Worm (Caenorhabditis elegans) whole organism, L3 larva: Measurements from ENCODE around the gene cup-16.

Experiments
- R02D3.7 ChIP-seq: fragments of 150-350 bp; optimal IDR thresholded peaks from 2 replicates; lab custom pipeline; 2014; ENCODE audit warnings: missing biosample characterization, missing genetic modification characterization
- aly-2 ChIP-seq: fragments of 150-350 bp; optimal IDR thresholded peaks from 2 replicates; lab custom pipeline; 2014; ENCODE audit warnings: missing biosample characterization, missing genetic modification characterization
- ama-1 ChIP-seq: fragments of 150-350 bp; optimal IDR thresholded peaks from 2 replicates; lab custom pipeline; 2018
- ceh-16 ChIP-seq: sonication (generic microtip); optimal IDR thresholded peaks from 2 replicates; lab custom pipeline; 2017; ENCODE audit warnings: missing biosample characterization, missing genetic modification characterization
- ceh-9 ChIP-seq: sonication (generic microtip); optimal IDR thresholded peaks from 2 replicates; lab custom pipeline; 2018; ENCODE audit warnings: missing biosample characterization, missing genetic modification characterization
- daf-12 ChIP-seq: fragments of 150-350 bp; optimal IDR thresholded peaks from 2 replicates; lab custom pipeline; 2014; ENCODE audit warnings: missing biosample characterization, missing genetic modification reagents, missing genetic modification characterization
- egl-27 ChIP-seq: sonication (generic microtip); optimal IDR thresholded peaks from 4 replicates; lab custom pipeline; 2017; ENCODE audit warnings: missing biosample characterization, missing genetic modification reagents, missing genetic modification characterization
- egl-5 ChIP-seq: fragments of 150-350 bp; optimal IDR thresholded peaks from 2 replicates; lab custom pipeline; 2017; ENCODE audit warnings: missing biosample characterization, missing genetic modification reagents, missing genetic modification characterization, inconsistent platforms
- elt-2 ChIP-seq: sonication (generic microtip); optimal IDR thresholded peaks from 2 replicates; lab custom pipeline; 2016; ENCODE audit warnings: missing genetic modification reagents, mild to moderate bottlenecking, missing genetic modification characterization, missing compliant biosample characterization
- elt-3 ChIP-seq, 3 experiments: fragments of 150-350 bp in 1 of 3; sonication (generic microtip) in 2 of 3; optimal IDR thresholded peaks; 2 replicates in 2 of 3; 4 replicates in 1 of 3; lab custom pipeline; 2014 to 2017; ENCODE audit warnings: missing biosample characterization in 3 of 3, missing genetic modification characterization in 3 of 3
- eor-1 ChIP-seq, 2 experiments: fragments of 150-350 bp; optimal IDR thresholded peaks; 2 replicates each; lab custom pipeline; 2014 to 2018; ENCODE audit warnings: missing biosample characterization in 2 of 2, missing genetic modification characterization in 2 of 2
- fkh-10 ChIP-seq: sonication (generic microtip); optimal IDR thresholded peaks from 2 replicates; lab custom pipeline; 2017; ENCODE audit warnings: missing biosample characterization, missing genetic modification reagents, missing genetic modification characterization
- fkh-2 ChIP-seq: fragments of 150-350 bp; optimal IDR thresholded peaks from 2 replicates; lab custom pipeline; 2014; ENCODE audit warnings: missing biosample characterization, missing genetic modification reagents, missing genetic modification characterization
- hmg-11 ChIP-seq: sonication (generic microtip); optimal IDR thresholded peaks from 2 replicates; lab custom pipeline; 2016; ENCODE audit warnings: missing genetic modification characterization, missing compliant biosample characterization
- lin-15B ChIP-seq: fragments of 150-350 bp; optimal IDR thresholded peaks from 2 replicates; lab custom pipeline; 2014; ENCODE audit warnings: missing biosample characterization, missing genetic modification characterization
- lin-39 ChIP-seq: fragments of 150-350 bp; optimal IDR thresholded peaks from 2 replicates; lab custom pipeline; 2018; ENCODE audit warnings: missing biosample characterization, missing genetic modification reagents, missing genetic modification characterization
- mdl-1 ChIP-seq: fragments of 150-350 bp; optimal IDR thresholded peaks from 2 replicates; lab custom pipeline; 2014; ENCODE audit warnings: missing biosample characterization, missing genetic modification characterization
- mml-1 ChIP-seq: fragments of 150-350 bp; sonication (generic microtip); optimal IDR thresholded peaks from 3 replicates; lab custom pipeline; 2014; ENCODE audit warnings: missing biosample characterization, missing genetic modification characterization
- nfya-1 ChIP-seq: sonication (generic microtip); optimal IDR thresholded peaks from 2 replicates; lab custom pipeline; 2017; ENCODE audit warnings: missing genetic modification characterization, mild to moderate bottlenecking, missing compliant biosample characterization, antibody characterized with exemption, moderate library complexity; ENCODE audit not compliant: insufficient read depth
- nhr-23 ChIP-seq: fragments of 150-350 bp; optimal IDR thresholded peaks from 2 replicates; lab custom pipeline; 2014; ENCODE audit warnings: missing biosample characterization, missing genetic modification reagents, missing genetic modification characterization
- nhr-25 ChIP-seq: sonication (generic microtip); optimal IDR thresholded peaks from 2 replicates; lab custom pipeline; 2017; ENCODE audit warnings: missing biosample characterization, missing genetic modification characterization
- nhr-28 ChIP-seq: fragments of 150-350 bp; optimal IDR thresholded peaks from 2 replicates; lab custom pipeline; 2014; ENCODE audit warnings: missing biosample characterization, missing genetic modification characterization
- nhr-43 ChIP-seq: sonication (generic microtip); optimal IDR thresholded peaks from 2 replicates; lab custom pipeline; 2016; ENCODE audit warnings: mild to moderate bottlenecking, missing genetic modification characterization, missing compliant biosample characterization; ENCODE audit not compliant: poor library complexity, severe bottlenecking
- nhr-67 ChIP-seq: fragments of 150-350 bp; optimal IDR thresholded peaks from 2 replicates; lab custom pipeline; 2014; ENCODE audit warnings: missing biosample characterization, missing genetic modification characterization
- pha-4 ChIP-seq: fragments of 150-350 bp; optimal IDR thresholded peaks from 2 replicates; lab custom pipeline; 2014; ENCODE audit warnings: missing biosample characterization, missing genetic modification reagents, missing genetic modification characterization
- pqm-1 ChIP-seq: fragments of 150-350 bp; optimal IDR thresholded peaks from 2 replicates; lab custom pipeline; 2017; ENCODE audit warnings: missing biosample characterization, missing genetic modification characterization, inconsistent platforms
- sea-2 ChIP-seq: fragments of 150-350 bp; sonication (generic microtip); optimal IDR thresholded peaks from 4 replicates; lab custom pipeline; 2014; ENCODE audit warnings: missing biosample characterization, missing genetic modification reagents, missing genetic modification characterization
- skn-1 ChIP-seq: fragments of 150-350 bp; optimal IDR thresholded peaks from 2 replicates; lab custom pipeline; 2014; ENCODE audit warnings: missing biosample characterization, missing genetic modification characterization
- snpc-4 ChIP-seq: fragments of 150-350 bp; optimal IDR thresholded peaks from 2 replicates; lab custom pipeline; 2014; ENCODE audit warnings: missing biosample characterization, missing genetic modification characterization
- zag-1 ChIP-seq: fragments of 150-350 bp; optimal IDR thresholded peaks from 2 replicates; lab custom pipeline; 2014; ENCODE audit warnings: missing biosample characterization, missing genetic modification characterization
- ztf-4 ChIP-seq: fragments of 150-350 bp; optimal IDR thresholded peaks from 2 replicates; lab custom pipeline; 2014; ENCODE audit warnings: missing biosample characterization, missing genetic modification characterization

cup-16 gene

ce11 chrII:8668871-8669270 lies 38.1 kb upstream of the cup-16 start:
- no peak for TF ChIP-seq fkh-10 (GFP tag; lab: Kevin White, UChicago)
- TF ChIP-seq mdl-1 (tag; lab: Kevin White, UChicago): no peak
- no peak for TF ChIP-seq ceh-16
- TF ChIP-seq egl-5 (tag; lab: Kevin White, UChicago): no peak
- no peak for TF ChIP-seq aly-2 (tag; lab: Kevin White, UChicago)
- TF ChIP-seq zag-1 (tag; lab: Kevin White, UChicago): no peak
- no peak for TF ChIP-seq ztf-4 (tag; lab: Kevin White, UChicago)
- TF ChIP-seq pqm-1 (tag; lab: Kevin White, UChicago): no peak
- TF ChIP-seq elt-3 (tag; optimal IDR thresholded peaks at IDR 0.05; lab: Kevin White, UChicago): no peak
- TF ChIP-seq nfya-1 (tag; lab: Kevin White, UChicago): no peak
- TF ChIP-seq, all 47 proteins: peak for 0

DNA sequence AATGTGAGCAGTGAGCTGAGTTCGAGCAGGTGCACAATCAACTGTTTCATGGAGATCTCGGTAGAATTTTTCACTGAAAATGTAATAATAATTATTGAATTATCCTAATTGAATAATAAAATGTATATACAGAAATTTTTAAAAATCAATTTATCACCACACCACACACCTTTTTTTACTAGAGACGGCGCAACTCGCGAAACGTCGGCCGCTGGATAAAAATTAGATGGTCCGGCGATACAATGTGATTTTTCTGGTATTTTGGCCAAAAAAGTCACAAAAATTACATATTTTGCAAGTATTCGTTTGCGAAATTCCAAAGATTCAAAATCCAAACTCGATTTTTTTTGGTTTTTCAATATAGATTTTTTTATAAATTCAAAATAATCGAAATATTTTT lies 36.1 kb upstream of the cup-16 start:
- TF ChIP-seq lin-39 (tag; lab: Kevin White, UChicago) (no peak), skn-1 (no peak), zag-1 (tag; lab: Kevin White, UChicago) (no peak), ama-1 (lab: Kevin White, UChicago) (no peak), nhr-43 (tag; lab: Kevin White, UChicago) (no peak), nhr-25 (tag; lab: Kevin White, UChicago) (no peak), snpc-4 (tag; lab: Kevin White, UChicago) (peak; percentile 14)

- peak; percentile 17 for TF ChIP-seq nhr-23 (tag; lab: Kevin White, UChicago)
- no peak for TF ChIP-seq snpc-4 (tag; lab: Kevin White, UChicago)
- TF ChIP-seq R02D3.7 (tag; lab: Kevin White, UChicago): no peak
- TF ChIP-seq ceh-9 (tag; lab: Kevin White, UChicago): no peak
- no peak for TF ChIP-seq ama-1 (lab: Kevin White, UChicago)
- TF ChIP-seq elt-2 (tag; lab: Kevin White, UChicago): no peak
- peak; percentile 1 for TF ChIP-seq nhr-25 (tag; lab: Kevin White, UChicago)
- TF ChIP-seq nhr-67 (tag; lab: Kevin White, UChicago): no peak
- no peak for TF ChIP-seq hmg-11 (tag; lab: Kevin White, UChicago)
Measured at ce11 chrII:8675369-8675768, 31.6 kb upstream of the cup-16 start.

ce11 chrII:8679799-8680198 lies 27.2 kb upstream of the cup-16 start:
- peak; percentile 24 for TF ChIP-seq pha-4 (tag; lab: Kevin White, UChicago)
- peak; percentile 63 for TF ChIP-seq elt-2 (tag; lab: Kevin White, UChicago)
- no peak for TF ChIP-seq egl-27 (tag; lab: Kevin White, UChicago)
- no peak for TF ChIP-seq sea-2
- peak; percentile 6 for TF ChIP-seq pqm-1 (tag; lab: Kevin White, UChicago)

- TF ChIP-seq sea-2 (no peak), lin-39 (tag; lab: Kevin White, UChicago) (peak; percentile 46), fkh-2 (tag; lab: Kevin White, UChicago) (no peak), daf-12 (tag; lab: Kevin White, UChicago) (no peak), mml-1 (no peak), nfya-1 (tag; lab: Kevin White, UChicago) (peak; percentile 60), hmg-11 (tag; lab: Kevin White, UChicago) (peak; percentile 55), snpc-4 (tag; lab: Kevin White, UChicago) (peak; percentile 49), nhr-43 (tag; lab: Kevin White, UChicago) (peak; percentile 50), lin-15B (tag; lab: Kevin White, UChicago) (peak; percentile 49), mdl-1 (tag; lab: Kevin White, UChicago) (no peak), nhr-28 (tag; lab: Kevin White, UChicago) (no peak), eor-1 (tag; optimal IDR thresholded peaks at IDR 0.05; lab: Kevin White, UChicago) (no peak), elt-3 (tag; optimal IDR thresholded peaks at IDR 0.05; lab: Kevin White, UChicago) (no peak), R02D3.7 (tag; lab: Kevin White, UChicago) (peak; percentile 28), zag-1 (tag; lab: Kevin White, UChicago) (no peak), egl-5 (tag; lab: Kevin White, UChicago) (peak; percentile 63)
Measured at ce11 chrII:8683933-8684332, 23.0 kb upstream of the cup-16 start.
